Fruit fly (Drosophila melanogaster): ENCODE measurements around the gene CG8539.
A peak's percentile ranks its signal among the peaks of the same experiment; 100 is the strongest.

The CG8539 gene

DNA sequence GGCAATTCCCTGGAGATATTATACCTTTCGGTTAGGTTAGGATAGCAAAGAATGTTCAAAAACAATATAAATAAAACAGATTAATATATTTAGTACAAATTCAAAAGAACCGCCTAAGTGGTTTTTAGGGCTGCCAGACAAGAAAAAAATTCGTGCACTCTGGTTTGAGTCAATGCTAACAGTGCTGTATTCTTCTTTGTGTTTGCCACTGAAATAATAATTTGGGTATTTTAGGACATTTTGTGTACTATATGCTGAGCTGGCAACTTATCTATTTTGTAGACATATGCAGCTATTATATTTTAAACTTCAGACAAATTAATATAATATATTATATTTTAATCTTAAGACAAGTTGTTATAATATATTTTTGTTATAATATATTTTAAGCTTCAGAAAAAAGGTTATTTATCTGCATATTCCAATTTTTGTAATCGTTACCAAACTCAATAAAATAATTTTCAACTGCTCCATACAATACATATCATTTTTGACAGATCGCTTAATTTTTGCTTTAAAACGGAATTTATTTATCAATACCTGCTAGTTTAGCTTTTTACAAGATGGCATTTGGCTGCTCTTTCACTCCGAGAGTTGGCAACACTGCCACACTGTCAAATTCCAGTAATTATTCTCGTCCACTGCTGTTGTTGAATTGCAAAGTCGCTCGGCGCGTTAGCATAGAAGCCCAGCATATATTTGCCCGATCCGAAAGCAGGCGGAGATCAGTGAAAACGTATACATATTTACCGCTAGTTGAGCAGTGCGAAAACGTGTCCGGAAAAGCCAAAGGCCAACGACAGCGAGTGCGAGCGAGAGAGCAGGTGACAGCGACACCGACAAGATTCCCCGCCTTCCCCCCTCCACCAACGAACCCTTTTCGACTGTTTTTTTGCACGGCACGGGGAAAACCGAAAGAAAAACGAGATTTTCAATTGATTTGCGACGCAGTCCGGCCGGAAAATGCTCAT, 12.1 kb upstream of the CG8539 start, which contains the start of gene CG7546 (continued):
- TF ChIP-seq exex (tag; optimal IDR thresholded peaks at IDR 0.05) (no peak), salm (tag; optimal IDR thresholded peaks at IDR 0.05) (no peak), pho (GFP tag; optimal IDR thresholded peaks at IDR 0.05) (no peak), dimm (GFP tag; IDR thresholded peaks at IDR 0.05) (no peak), CG17912 (GFP tag; optimal IDR thresholded peaks at IDR 0.05) (no peak), org-1 (GFP tag; optimal IDR thresholded peaks at IDR 0.05) (no peak), grau (tag; optimal IDR thresholded peaks at IDR 0.05) (peak; percentile 63), bsh (GFP tag; optimal IDR thresholded peaks at IDR 0.05) (peak in 1 of 2 experiments; percentile 17), CG17186 (GFP tag; optimal IDR thresholded peaks at IDR 0.05) (no peak), pb (GFP tag; optimal IDR thresholded peaks at IDR 0.05) (no peak), CG8359 (GFP tag; optimal IDR thresholded peaks at IDR 0.05; ENCODE audit: borderline replicate concordance) (no peak), CG16815 (GFP tag; optimal IDR thresholded peaks at IDR 0.05) (peak; percentile 6), CG2202 (tag; optimal IDR thresholded peaks at IDR 0.05) (no peak), CG6791 (GFP tag; IDR thresholded peaks at IDR 0.05; ENCODE audit: partially characterized antibody) (no peak), CG9437 (GFP tag; optimal IDR thresholded peaks at IDR 0.05) (no peak), zf30C (GFP tag; optimal IDR thresholded peaks at IDR 0.05) (peak; percentile 38), CG2116 (GFP tag; optimal IDR thresholded peaks at IDR 0.05) (peak; percentile 96), CG2120 (GFP tag; optimal IDR thresholded peaks at IDR 0.05) (peak; percentile 63), wek (GFP tag; optimal IDR thresholded peaks at IDR 0.05) (no peak), CG15514 (GFP tag; optimal IDR thresholded peaks at IDR 0.05) (peak; percentile 20), CG12942 (GFP tag; optimal IDR thresholded peaks at IDR 0.05) (peak; percentile 17), crc (GFP tag; optimal IDR thresholded peaks at IDR 0.05) (no peak), Asciz (GFP tag; optimal IDR thresholded peaks at IDR 0.05) (no peak), amos (GFP tag; IDR thresholded peaks at IDR 0.05; ENCODE audit: partially characterized antibody) (0 out of 2 replicates have a peak, but pooled peaks have one; percentile 13), CG14667 (GFP tag; IDR thresholded peaks at IDR 0.05) (0 out of 2 replicates have a peak, but pooled peaks have one; percentile 23), CG9215 (GFP tag; IDR thresholded peaks at IDR 0.05) (peak; percentile 53), zen (tag; optimal IDR thresholded peaks at IDR 0.05) (peak; percentile 10), gsb-n (tag; optimal IDR thresholded peaks at IDR 0.05) (no peak), pnt (GFP tag; optimal IDR thresholded peaks at IDR 0.05) (no peak), CG10147 (GFP tag; optimal IDR thresholded peaks at IDR 0.05) (no peak), Antp (GFP tag; optimal IDR thresholded peaks at IDR 0.05) (no peak), Dad (GFP tag; optimal IDR thresholded peaks at IDR 0.05) (no peak), CHES-1-like (GFP tag; optimal IDR thresholded peaks at IDR 0.05) (peak; percentile 35), trh (GFP tag; optimal IDR thresholded peaks at IDR 0.05) (no peak), Doc3 (GFP tag; IDR thresholded peaks at IDR 0.05; ENCODE audit: partially characterized antibody) (no peak), CG2875 (GFP tag; optimal IDR thresholded peaks at IDR 0.05) (no peak), ATbp (GFP tag; optimal IDR thresholded peaks at IDR 0.05) (no peak), sens-2 (GFP tag; IDR thresholded peaks at IDR 0.05) (no peak), Usf (GFP tag; optimal IDR thresholded peaks at IDR 0.05) (peak; percentile 47), vfl (GFP tag; optimal IDR thresholded peaks at IDR 0.05) (no peak), dmrt11E (tag; optimal IDR thresholded peaks at IDR 0.05) (peak; percentile 47)
